Worm (Caenorhabditis elegans): ENCODE results near the gene clec-22.

ce11 chrV:16840961-16841360, 17.3 kb upstream of the clec-22 start, which contains the start of gene clec-40:
- TF ChIP-seq tbx-11 (GFP tag; IDR thresholded peaks at IDR 0.05) (no peak), hnd-1 (tag; optimal IDR thresholded peaks at IDR 0.05) (no peak), F13C5.2 (tag; optimal IDR thresholded peaks at IDR 0.05) (no peak), sea-1 (GFP tag; conservative IDR thresholded peaks at IDR 0.05) (no peak), ama-1 (optimal IDR thresholded peaks at IDR 0.05) (no peak), tra-4 (tag; optimal IDR thresholded peaks at IDR 0.05) (no peak), hmg-4 (GFP tag; optimal IDR thresholded peaks at IDR 0.05) (no peak)

Measured in whole organism, early embryonic.